Fruit fly (Drosophila melanogaster): ENCODE measurements around the gene Gorab.

DNA sequence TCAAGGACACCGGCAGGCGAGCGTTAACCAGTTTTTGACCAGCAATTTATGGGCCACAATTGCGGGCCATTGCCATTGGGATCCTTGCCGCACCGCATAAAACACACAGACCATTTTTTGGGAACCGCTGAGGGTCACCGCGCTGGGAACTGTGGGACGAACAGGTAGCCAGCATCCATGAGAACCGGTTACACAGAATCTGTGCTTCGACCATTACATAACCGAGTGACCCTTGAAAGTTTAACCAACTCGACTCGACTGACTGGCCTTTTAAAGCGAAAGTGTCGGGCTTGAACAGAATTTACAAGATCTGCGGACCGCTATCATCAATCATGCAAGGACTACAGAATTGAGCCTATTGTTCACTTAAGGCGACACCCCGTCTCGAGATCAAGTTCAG is 36.2 kb downstream of the Gorab start:
- TF ChIP-seq Hr83 (GFP tag; optimal IDR thresholded peaks at IDR 0.05; ENCODE audit: poor library complexity, severe bottlenecking), result no peak
- no peak for TF ChIP-seq CrebA (GFP tag; optimal IDR thresholded peaks at IDR 0.05; ENCODE audit: borderline replicate concordance)
- no peak for TF ChIP-seq N (GFP tag; optimal IDR thresholded peaks at IDR 0.05)
- no peak for TF ChIP-seq HLH106 (tag; optimal IDR thresholded peaks at IDR 0.05)

Measured in whole organism, wandering third instar larva.